Worm (Caenorhabditis elegans) whole organism, late embryonic: ENCODE results near the gene clec-55.

ENCODE experiments used
- F13H6.1 ChIP-seq: sonication (generic microtip); optimal IDR thresholded peaks from 2 replicates; lab custom pipeline; 2016; ENCODE audit warnings: missing genetic modification characterization, missing compliant biosample characterization
- hlh-30 ChIP-seq: sonication (generic microtip); optimal IDR thresholded peaks from 2 replicates; lab custom pipeline; 2017; ENCODE audit warnings: antibody characterized with exemption, missing genetic modification characterization, missing compliant biosample characterization; ENCODE audit not compliant: insufficient read depth
- nfya-1 ChIP-seq: sonication (generic microtip); optimal IDR thresholded peaks from 2 replicates; lab custom pipeline; 2017; ENCODE audit warnings: missing genetic modification characterization, mild to moderate bottlenecking, missing compliant biosample characterization, antibody characterized with exemption, moderate library complexity
- nhr-232 ChIP-seq: sonication (generic microtip); optimal IDR thresholded peaks from 2 replicates; lab custom pipeline; 2016; ENCODE audit warnings: missing genetic modification characterization, missing compliant biosample characterization
- pag-3 ChIP-seq: sonication (generic microtip); optimal IDR thresholded peaks from 2 replicates; lab custom pipeline; 2016; ENCODE audit warnings: missing compliant biosample characterization, missing genetic modification characterization, borderline replicate concordance
- tbx-7 ChIP-seq: sonication (generic microtip); optimal IDR thresholded peaks from 2 replicates; lab custom pipeline; 2016; ENCODE audit warnings: missing genotype, missing genetic modification characterization, missing compliant biosample characterization
- unc-42 ChIP-seq: sonication (generic microtip); optimal IDR thresholded peaks from 2 replicates; lab custom pipeline; 2016; ENCODE audit warnings: missing genotype, missing genetic modification characterization, missing compliant biosample characterization

- no peak for TF ChIP-seq hlh-30 (tag; lab: Kevin White, UChicago)
- TF ChIP-seq unc-42 (tag; lab: Kevin White, UChicago): no peak
- TF ChIP-seq nhr-232 (tag; lab: Kevin White, UChicago): no peak
- no peak for TF ChIP-seq nfya-1 (tag; lab: Kevin White, UChicago)
- TF ChIP-seq pag-3 (tag; lab: Kevin White, UChicago): no peak
- no peak for TF ChIP-seq F13H6.1 (tag; lab: Kevin White, UChicago)
- TF ChIP-seq tbx-7 (tag; lab: Kevin White, UChicago): no peak
Measured at ce11 chrV:14501136-14501535, 22.1 kb downstream of the clec-55 start, which contains the start of gene R02D5.24.
